Worm (Caenorhabditis elegans) whole organism, early embryonic: ENCODE measurements around the gene glr-4.

Source experiments
- B0310.2 ChIP-seq: sonication (generic microtip); optimal IDR thresholded peaks from 2 replicates; lab custom pipeline; 2016; ENCODE audit warnings: mild to moderate bottlenecking, missing genetic modification characterization, missing compliant biosample characterization
- F13C5.2 ChIP-seq: sonication (generic microtip); optimal IDR thresholded peaks from 2 replicates; lab custom pipeline; 2017; ENCODE audit warnings: mild to moderate bottlenecking, missing genetic modification characterization, inconsistent platforms, missing compliant biosample characterization
- aly-1 ChIP-seq: sonication (generic microtip); optimal IDR thresholded peaks from 2 replicates; lab custom pipeline; 2016; ENCODE audit warnings: missing genetic modification characterization, missing compliant biosample characterization
- ama-1 ChIP-seq: fragments of 150-350 bp; optimal IDR thresholded peaks from 2 replicates; lab custom pipeline; 2014
- ceh-13 ChIP-seq: fragments of 200-800 bp; sonication (Bioruptor generic); optimal IDR thresholded peaks from 2 replicates; lab custom pipeline; 2018; ENCODE audit warnings: mild to moderate bottlenecking, missing genetic modification characterization, missing compliant biosample characterization
- ceh-36 ChIP-seq: sonication (generic microtip); optimal IDR thresholded peaks from 2 replicates; lab custom pipeline; 2016; ENCODE audit warnings: missing genetic modification characterization, inconsistent platforms, missing compliant biosample characterization
- ets-7 ChIP-seq: sonication (generic microtip); optimal IDR thresholded peaks from 2 replicates; lab custom pipeline; 2016; ENCODE audit warnings: missing genotype, missing genetic modification characterization, missing compliant biosample characterization
- flt-1 ChIP-seq: fragments of 200-800 bp; sonication (Bioruptor generic); IDR thresholded peaks from 2 replicates; pipeline ENCODE4 v1.3.6; 2022; ENCODE audit warnings: missing genetic modification characterization, missing compliant biosample characterization
- hmbx-1 ChIP-seq: sonication (generic microtip); optimal IDR thresholded peaks from 2 replicates; lab custom pipeline; 2016; ENCODE audit warnings: mild to moderate bottlenecking, missing genetic modification characterization, missing compliant biosample characterization
- hmg-4 ChIP-seq: fragments of 200-800 bp; sonication (Bioruptor generic); optimal IDR thresholded peaks from 2 replicates; lab custom pipeline; 2018; ENCODE audit warnings: mild to moderate bottlenecking, missing genetic modification characterization, missing compliant biosample characterization
- hnd-1 ChIP-seq: sonication (generic microtip); optimal IDR thresholded peaks from 2 replicates; lab custom pipeline; 2016; ENCODE audit warnings: missing genetic modification characterization, missing compliant biosample characterization
- pes-1 ChIP-seq: fragments of 200-800 bp; sonication (Bioruptor generic); IDR thresholded peaks from 2 replicates; pipeline ENCODE4 v1.3.6; 2022; ENCODE audit warnings: missing genetic modification reagents, missing genetic modification characterization, missing compliant biosample characterization
- scrt-1 ChIP-seq: fragments of 200-800 bp; sonication (Bioruptor generic); IDR thresholded peaks from 2 replicates; pipeline ENCODE4 v1.3.6; 2022; ENCODE audit warnings: missing genetic modification characterization, missing compliant biosample characterization
- sea-1 ChIP-seq: fragments of 200-800 bp; sonication (Bioruptor generic); conservative IDR thresholded peaks from 2 replicates; pipeline ENCODE4 v1.3.6; 2022; ENCODE audit warnings: missing genetic modification characterization, missing compliant biosample characterization
- tbx-11 ChIP-seq: fragments of 200-800 bp; sonication (Bioruptor generic); IDR thresholded peaks from 2 replicates; pipeline ENCODE4 v1.3.6; 2022; ENCODE audit warnings: missing genetic modification characterization, missing compliant biosample characterization
- tbx-37 ChIP-seq: fragments of 200-800 bp; sonication (Bioruptor generic); conservative IDR thresholded peaks from 2 replicates; pipeline ENCODE4 v1.3.6; 2022; ENCODE audit warnings: missing genetic modification reagents, missing genetic modification characterization, missing compliant biosample characterization
- tra-4 ChIP-seq: sonication (generic microtip); optimal IDR thresholded peaks from 2 replicates; lab custom pipeline; 2017; ENCODE audit warnings: missing genetic modification characterization, missing compliant biosample characterization

glr-4 gene

DNA sequence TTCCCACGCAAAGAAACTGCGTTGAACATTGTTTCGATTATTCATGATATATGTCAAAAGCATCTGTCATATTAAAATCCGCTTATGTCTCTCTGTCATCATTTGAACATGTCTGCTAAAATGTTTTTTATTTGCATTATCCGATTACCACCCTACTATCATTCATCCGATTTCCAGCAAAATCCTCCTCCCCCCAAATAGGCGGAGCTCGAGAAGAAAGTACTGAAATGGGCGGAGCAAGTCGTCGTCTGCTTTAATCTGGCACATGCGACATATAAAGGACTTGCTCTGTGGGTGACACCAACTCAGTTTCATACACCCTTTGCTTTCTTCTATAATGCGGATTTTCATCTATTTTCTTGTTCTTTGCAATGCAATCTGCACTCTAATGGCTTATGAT is 37.9 kb upstream of the glr-4 start, which contains the start of gene T09A5.14:
Gene T09A5.14 (plus strand): TSS at position 301 of the 400 bp plus-strand sequence.
- TF ChIP-seq ama-1 (no peak), tbx-11 (GFP tag; lab: Robert Waterston, UW) (no peak), scrt-1 (no peak), hmbx-1 (no peak), hnd-1 (tag; lab: Kevin White, UChicago) (no peak), ceh-13 (no peak), aly-1 (no peak), ceh-36 (tag; lab: Kevin White, UChicago) (no peak), B0310.2 (tag; lab: Kevin White, UChicago) (no peak), F13C5.2 (tag; lab: Kevin White, UChicago) (no peak), sea-1 (GFP tag; lab: Robert Waterston, UW) (no peak), hmg-4 (GFP tag; lab: Kevin White, UChicago) (no peak), pes-1 (GFP tag; lab: Robert Waterston, UW) (no peak), flt-1 (GFP tag; lab: Robert Waterston, UW) (no peak)

DNA sequence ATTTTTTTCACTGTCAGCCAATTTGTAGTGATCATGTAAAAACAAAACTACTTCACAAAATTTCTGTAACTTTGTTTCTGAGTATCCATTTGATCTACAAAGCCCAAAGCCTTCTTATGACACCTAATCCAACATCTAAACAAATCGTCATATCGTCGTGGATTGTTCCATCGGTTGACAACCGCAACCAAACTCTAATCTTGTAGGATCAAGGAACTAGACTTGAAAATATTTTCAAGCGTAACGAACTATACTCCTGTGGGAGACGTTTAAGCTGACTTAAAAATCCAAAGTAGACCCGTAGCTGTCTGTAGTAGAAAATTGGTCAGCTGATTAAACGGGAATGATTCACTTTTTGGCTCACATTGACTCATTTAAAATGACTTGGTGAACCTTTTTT is 35.5 kb upstream of the glr-4 start:
- TF ChIP-seq pes-1 (GFP tag; lab: Robert Waterston, UW) = no peak

DNA sequence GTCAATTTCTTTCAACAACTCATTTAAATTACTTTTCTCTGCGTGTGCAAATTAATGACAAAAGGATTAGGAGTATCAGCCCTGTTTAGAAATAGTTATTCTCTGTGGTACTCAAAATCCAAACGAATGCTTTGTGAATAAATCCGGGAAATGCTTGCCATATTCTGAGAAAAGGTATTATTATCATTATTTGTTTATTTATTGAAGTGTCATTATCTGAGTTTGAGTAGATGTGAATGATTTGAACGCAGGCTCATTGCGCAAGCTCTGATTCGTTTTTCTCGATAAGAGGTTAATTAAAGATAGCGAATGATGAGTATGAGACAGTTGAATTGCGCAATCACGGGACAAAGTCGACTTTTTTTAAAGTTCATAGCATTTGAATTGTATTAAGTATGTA is 33.8 kb upstream of the glr-4 start:
- no peak for TF ChIP-seq ceh-36 (tag; lab: Kevin White, UChicago)
- TF ChIP-seq ceh-13 = no peak
- no peak for TF ChIP-seq tbx-37 (GFP tag; lab: Robert Waterston, UW)
- no peak for TF ChIP-seq tbx-11 (GFP tag; lab: Robert Waterston, UW)
- no peak for TF ChIP-seq pes-1 (GFP tag; lab: Robert Waterston, UW)
- no peak for TF ChIP-seq hmbx-1

DNA sequence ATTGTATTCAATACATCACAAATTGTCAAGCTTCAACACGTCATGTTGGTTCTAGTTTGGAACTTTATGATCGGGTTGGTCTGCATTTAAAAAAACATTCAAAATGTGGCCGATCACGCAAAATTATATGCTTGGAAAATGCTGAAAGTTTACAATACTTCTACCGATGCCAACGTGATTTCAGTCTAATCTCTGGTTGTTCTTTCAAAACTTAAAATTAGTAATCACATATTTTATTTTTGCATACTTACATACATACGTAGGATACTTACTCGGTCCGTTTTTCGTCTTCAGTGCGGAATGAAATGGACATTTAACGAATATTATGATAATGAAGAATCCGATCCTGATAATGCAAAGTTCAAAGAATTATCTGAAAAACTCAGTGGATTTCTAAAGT is 31.0 kb upstream of the glr-4 start, which contains the start of gene srw-62:
Gene srw-62 (plus strand): TSS at position 301 of the 400 bp plus-strand sequence.
- TF ChIP-seq ceh-36 (tag; lab: Kevin White, UChicago) = no peak
- TF ChIP-seq hmg-4 (GFP tag; lab: Kevin White, UChicago) = no peak
- TF ChIP-seq hnd-1 (tag; lab: Kevin White, UChicago) = no peak
- no peak for TF ChIP-seq sea-1 (GFP tag; lab: Robert Waterston, UW)
- no peak for TF ChIP-seq ets-7 (tag; lab: Kevin White, UChicago)
- TF ChIP-seq tbx-37 (GFP tag; lab: Robert Waterston, UW) = no peak
- TF ChIP-seq aly-1 = no peak
- no peak for TF ChIP-seq B0310.2 (tag; lab: Kevin White, UChicago)
- TF ChIP-seq hmbx-1 = no peak
- no peak for TF ChIP-seq ama-1
- no peak for TF ChIP-seq F13C5.2 (tag; lab: Kevin White, UChicago)
- TF ChIP-seq ceh-13 = no peak
- TF ChIP-seq pes-1 (GFP tag; lab: Robert Waterston, UW) = no peak
- no peak for TF ChIP-seq scrt-1
- no peak for TF ChIP-seq tbx-11 (GFP tag; lab: Robert Waterston, UW)
- TF ChIP-seq tra-4 (tag; lab: Kevin White, UChicago) = no peak
- no peak for TF ChIP-seq flt-1 (GFP tag; lab: Robert Waterston, UW)

DNA sequence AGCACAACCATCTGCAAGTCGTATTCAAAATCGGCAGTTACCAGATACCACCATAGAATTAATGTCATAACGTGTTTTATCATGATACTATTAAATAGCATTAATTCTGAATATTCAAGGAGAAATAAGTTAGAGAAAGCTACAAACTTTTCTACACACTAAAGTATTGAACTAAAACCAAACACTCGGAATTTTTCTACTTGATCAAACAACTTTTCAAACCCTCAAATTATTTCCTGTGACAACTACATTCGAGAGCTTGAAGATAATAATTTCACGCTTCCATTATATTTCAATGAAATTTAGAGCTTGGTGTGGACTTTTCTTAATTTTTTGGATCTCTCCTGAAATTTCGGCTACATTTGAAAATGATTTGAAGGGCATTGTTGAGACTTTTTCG is 28.3 kb upstream of the glr-4 start, which contains the start of gene irld-47:
Gene irld-47 (minus strand): TSS at position 101 of the 400 bp plus-strand sequence.
- TF ChIP-seq ama-1 (no peak), ceh-36 (tag; lab: Kevin White, UChicago) (no peak), flt-1 (GFP tag; lab: Robert Waterston, UW) (no peak), hnd-1 (tag; lab: Kevin White, UChicago) (no peak), sea-1 (GFP tag; lab: Robert Waterston, UW) (no peak), tbx-11 (GFP tag; lab: Robert Waterston, UW) (no peak), hmg-4 (GFP tag; lab: Kevin White, UChicago) (no peak), hmbx-1 (no peak), ceh-13 (no peak), B0310.2 (tag; lab: Kevin White, UChicago) (no peak), tra-4 (tag; lab: Kevin White, UChicago) (no peak), ets-7 (tag; lab: Kevin White, UChicago) (no peak), scrt-1 (no peak)

DNA sequence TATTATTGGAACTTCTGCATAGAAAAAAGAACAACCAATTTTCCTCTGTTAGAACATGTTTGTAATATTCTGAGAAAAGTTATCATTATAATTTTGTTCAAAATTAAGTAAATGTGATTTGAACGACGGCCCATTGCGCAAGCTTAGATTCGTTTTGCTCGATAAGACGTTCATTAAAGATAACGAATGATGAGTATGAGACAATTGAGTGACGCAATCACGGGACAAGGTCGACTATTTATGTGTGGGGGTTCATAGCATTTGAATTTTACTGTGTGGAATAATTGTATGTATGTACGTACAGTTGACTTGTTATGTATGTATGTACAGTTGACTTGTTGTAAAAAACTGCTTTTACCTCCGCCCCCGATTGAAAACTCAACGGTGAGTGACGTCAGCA is 25.2 kb upstream of the glr-4 start:
- TF ChIP-seq hmg-4 (GFP tag; lab: Kevin White, UChicago) = no peak

DNA sequence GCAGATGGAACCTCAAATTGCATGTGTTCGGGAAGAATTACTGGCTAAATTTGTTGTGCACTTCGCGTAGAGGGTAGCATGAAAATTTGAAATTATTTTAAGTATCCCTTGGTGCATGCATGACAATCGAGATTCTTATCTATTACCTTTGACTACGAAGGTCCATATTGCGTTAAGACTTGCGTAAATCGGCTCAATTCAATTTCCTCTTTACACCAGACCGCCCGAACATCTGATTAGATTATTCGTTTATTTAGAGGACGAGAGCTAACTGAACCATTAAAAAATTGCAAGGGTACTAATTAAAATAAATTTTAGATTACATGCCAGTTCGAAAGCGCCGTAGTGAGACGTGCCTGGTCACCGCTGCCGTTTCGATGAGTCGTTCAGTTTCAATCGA is 23.5 kb upstream of the glr-4 start:
- TF ChIP-seq pes-1 (GFP tag; lab: Robert Waterston, UW) (no peak), tbx-37 (GFP tag; lab: Robert Waterston, UW) (no peak), F13C5.2 (tag; lab: Kevin White, UChicago) (no peak), tra-4 (tag; lab: Kevin White, UChicago) (no peak), sea-1 (GFP tag; lab: Robert Waterston, UW) (no peak), ets-7 (tag; lab: Kevin White, UChicago) (no peak), ceh-36 (tag; lab: Kevin White, UChicago) (no peak), hmbx-1 (no peak), ceh-13 (no peak), hmg-4 (GFP tag; lab: Kevin White, UChicago) (no peak), tbx-11 (GFP tag; lab: Robert Waterston, UW) (no peak), scrt-1 (no peak), ama-1 (no peak), B0310.2 (tag; lab: Kevin White, UChicago) (no peak), hnd-1 (tag; lab: Kevin White, UChicago) (no peak), flt-1 (GFP tag; lab: Robert Waterston, UW) (no peak), aly-1 (no peak)

DNA sequence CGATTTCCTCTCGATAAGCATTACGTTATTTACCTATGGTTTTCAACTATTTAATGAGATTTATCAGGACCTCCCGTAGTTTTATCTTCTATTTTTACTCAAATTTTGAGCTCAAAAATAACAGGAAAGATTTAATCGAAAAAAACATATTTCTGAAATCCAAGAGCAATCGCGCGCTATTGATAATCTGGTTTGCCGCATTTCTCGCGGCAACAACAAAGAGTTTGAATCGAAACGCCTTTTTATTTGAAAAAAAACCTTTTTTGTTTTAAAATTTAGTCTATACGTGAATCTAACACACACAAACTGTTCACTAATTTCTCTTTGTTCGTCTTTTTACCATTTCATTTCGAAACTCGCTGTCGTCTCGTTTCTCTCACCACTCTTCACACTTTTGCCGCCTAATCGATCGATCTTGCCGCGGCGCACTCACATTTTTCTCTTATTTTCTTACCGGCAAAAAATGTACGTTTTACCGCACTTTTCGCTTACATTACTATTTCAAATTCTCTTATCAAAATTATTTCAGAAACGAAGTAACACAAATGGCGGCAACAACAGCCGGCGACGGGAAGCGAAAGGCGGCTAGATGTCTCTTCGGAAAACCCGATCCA is 22.1 kb upstream of the glr-4 start, which contains the start of gene cki-2:
Gene cki-2 (plus strand): TSS at position 337 of the 614 bp plus-strand sequence.
- no peak for TF ChIP-seq flt-1 (GFP tag; lab: Robert Waterston, UW)
